Worm (Caenorhabditis elegans) whole organism, L1 larva: ENCODE data around the gene D1086.8.

Experiments
- F16B12.6 ChIP-seq: fragments of 150-350 bp; optimal IDR thresholded peaks from 2 replicates; lab custom pipeline; 2014; ENCODE audit warnings: missing biosample characterization, missing genetic modification characterization
- aly-2 ChIP-seq: fragments of 150-350 bp; optimal IDR thresholded peaks from 2 replicates; lab custom pipeline; 2014; ENCODE audit warnings: missing biosample characterization, missing genetic modification characterization
- ama-1 ChIP-seq: fragments of 150-350 bp; optimal IDR thresholded peaks from 2 replicates; lab custom pipeline; 2014
- ceh-8 ChIP-seq: fragments of 200-800 bp; sonication (Bioruptor generic); optimal IDR thresholded peaks from 2 replicates; lab custom pipeline; 2018; ENCODE audit warnings: mild to moderate bottlenecking, missing genetic modification characterization, moderate library complexity, missing compliant biosample characterization
- ceh-82 ChIP-seq, 3 experiments: fragments of 150-350 bp in 1 of 3; sonication (generic microtip) in 2 of 3; optimal IDR thresholded peaks; 2 replicates each; lab custom pipeline; 2014 to 2017; ENCODE audit warnings: missing biosample characterization in 3 of 3, missing genetic modification characterization in 3 of 3
- ces-1 ChIP-seq: fragments of 150-350 bp; optimal IDR thresholded peaks from 2 replicates; lab custom pipeline; 2014; ENCODE audit warnings: missing biosample characterization, missing genetic modification reagents, missing genetic modification characterization
- dpl-1 ChIP-seq, 3 experiments: fragments of 150-350 bp in 2 of 3; sonication (generic microtip) in 1 of 3; optimal IDR thresholded peaks; 2 replicates each; lab custom pipeline; 2014 to 2017; ENCODE audit warnings: missing biosample characterization in 3 of 3, missing genetic modification characterization in 3 of 3, missing genetic modification reagents in 3 of 3
- dsc-1 ChIP-seq: sonication (generic microtip); optimal IDR thresholded peaks from 2 replicates; lab custom pipeline; 2016; ENCODE audit warnings: mild to moderate bottlenecking, missing genetic modification characterization, missing compliant biosample characterization
- efl-1 ChIP-seq, 4 experiments: fragments of 150-350 bp; optimal IDR thresholded peaks in 3 of 4; peaks in 1 of 4; 1 replicate in 1 of 4; 2 replicates in 3 of 4; lab custom pipeline; 2014; ENCODE audit warnings: missing biosample characterization in 2 of 4, missing genetic modification characterization in 2 of 4, missing genetic modification reagents in 2 of 4
- elt-2 ChIP-seq: sonication (generic microtip); optimal IDR thresholded peaks from 2 replicates; lab custom pipeline; 2016; ENCODE audit warnings: missing genetic modification characterization, mild to moderate bottlenecking, inconsistent platforms, missing compliant biosample characterization, missing genetic modification reagents
- elt-3 ChIP-seq, 6 experiments: fragments of 150-350 bp in 1 of 6; sonication (generic microtip); optimal IDR thresholded peaks; 2 replicates each; lab custom pipeline; 2017 to 2018; ENCODE audit warnings: missing biosample characterization in 6 of 6, missing genetic modification characterization in 6 of 6, inconsistent platforms in 1 of 6
- fkh-4 ChIP-seq: sonication (generic microtip); optimal IDR thresholded peaks from 2 replicates; lab custom pipeline; 2016; ENCODE audit warnings: missing compliant biosample characterization, missing genetic modification characterization, borderline replicate concordance
- grh-1 ChIP-seq: fragments of 200-800 bp; sonication (Bioruptor generic); IDR thresholded peaks from 2 replicates; pipeline ENCODE4 v1.3.6; 2022; ENCODE audit warnings: missing genetic modification reagents, missing genetic modification characterization, missing compliant biosample characterization
- hlh-4 ChIP-seq: sonication (generic microtip); optimal IDR thresholded peaks from 2 replicates; lab custom pipeline; 2016; ENCODE audit warnings: mild to moderate bottlenecking, missing genetic modification characterization, missing compliant biosample characterization
- hpl-2 ChIP-seq: fragments of 150-350 bp; optimal IDR thresholded peaks from 2 replicates; lab custom pipeline; 2014; ENCODE audit warnings: missing biosample characterization, missing genetic modification reagents, missing genetic modification characterization
- jun-1 ChIP-seq: fragments of 150-350 bp; optimal IDR thresholded peaks from 2 replicates; lab custom pipeline; 2014; ENCODE audit warnings: missing biosample characterization, missing genetic modification reagents, missing genetic modification characterization
- lin-14 ChIP-seq: fragments of 200-800 bp; sonication (Bioruptor generic); optimal IDR thresholded peaks from 2 replicates; lab custom pipeline; 2018; ENCODE audit warnings: mild to moderate bottlenecking, missing genetic modification characterization, moderate library complexity, missing compliant biosample characterization
- lin-39 ChIP-seq: fragments of 150-350 bp; optimal IDR thresholded peaks from 2 replicates; lab custom pipeline; 2014; ENCODE audit warnings: missing biosample characterization, missing genetic modification reagents, missing genetic modification characterization
- lsy-2 ChIP-seq, 2 experiments: fragments of 150-350 bp; optimal IDR thresholded peaks; 2 replicates each; lab custom pipeline; 2014; ENCODE audit warnings: missing biosample characterization in 2 of 2, missing genetic modification characterization in 2 of 2
- mdl-1 ChIP-seq, 2 experiments: fragments of 150-350 bp; optimal IDR thresholded peaks; 2 replicates each; lab custom pipeline; 2014 to 2017; ENCODE audit warnings: missing biosample characterization in 2 of 2, missing genetic modification characterization in 2 of 2, inconsistent platforms in 1 of 2
- mep-1 ChIP-seq: fragments of 150-350 bp; optimal IDR thresholded peaks from 2 replicates; lab custom pipeline; 2014; ENCODE audit warnings: missing biosample characterization, missing genetic modification characterization
- nhr-11 ChIP-seq: fragments of 150-350 bp; optimal IDR thresholded peaks from 2 replicates; lab custom pipeline; 2014; ENCODE audit warnings: missing biosample characterization, missing genetic modification characterization
- nhr-19 ChIP-seq: fragments of 200-800 bp; sonication (Bioruptor generic); conservative IDR thresholded peaks from 2 replicates; pipeline ENCODE4 v1.3.6; 2022; ENCODE audit warnings: missing genetic modification characterization, missing compliant biosample characterization
- nhr-20 ChIP-seq: sonication (generic microtip); optimal IDR thresholded peaks from 2 replicates; lab custom pipeline; 2016; ENCODE audit warnings: mild to moderate bottlenecking, missing genetic modification characterization, missing compliant biosample characterization
- nhr-28 ChIP-seq: fragments of 150-350 bp; optimal IDR thresholded peaks from 2 replicates; lab custom pipeline; 2014; ENCODE audit warnings: missing biosample characterization, missing genetic modification characterization
- nhr-47 ChIP-seq: sonication (generic microtip); optimal IDR thresholded peaks from 2 replicates; lab custom pipeline; 2016; ENCODE audit warnings: mild to moderate bottlenecking, missing genetic modification characterization, moderate library complexity, missing compliant biosample characterization
- nhr-71 ChIP-seq: sonication (generic microtip); optimal IDR thresholded peaks from 2 replicates; lab custom pipeline; 2016; ENCODE audit warnings: mild to moderate bottlenecking, missing genetic modification characterization, moderate library complexity, missing compliant biosample characterization
- nhr-76 ChIP-seq: sonication (generic microtip); optimal IDR thresholded peaks from 2 replicates; lab custom pipeline; 2017; ENCODE audit warnings: missing biosample characterization, missing genetic modification characterization
- nhr-85 ChIP-seq: sonication (generic microtip); peaks from one replicate; lab custom pipeline; 2016; ENCODE audit warnings: missing genetic modification characterization, inconsistent platforms, missing compliant biosample characterization
- nhr-90 ChIP-seq: sonication (generic microtip); optimal IDR thresholded peaks from 2 replicates; lab custom pipeline; 2016; ENCODE audit warnings: mild to moderate bottlenecking, missing genetic modification characterization, missing compliant biosample characterization; ENCODE audit not compliant: poor library complexity
- pqm-1 ChIP-seq: sonication (generic microtip); optimal IDR thresholded peaks from 3 replicates; lab custom pipeline; 2017; ENCODE audit warnings: missing biosample characterization, missing genetic modification characterization
- rnt-1 ChIP-seq: sonication (generic microtip); optimal IDR thresholded peaks from 2 replicates; lab custom pipeline; 2016; ENCODE audit warnings: mild to moderate bottlenecking, missing genetic modification characterization, moderate library complexity, missing compliant biosample characterization
- snpc-4 ChIP-seq: fragments of 150-350 bp; optimal IDR thresholded peaks from 2 replicates; lab custom pipeline; 2014; ENCODE audit warnings: missing biosample characterization, missing genetic modification characterization
- snu-23 ChIP-seq: sonication (generic microtip); optimal IDR thresholded peaks from 2 replicates; lab custom pipeline; 2016; ENCODE audit warnings: missing genetic modification characterization, missing compliant biosample characterization
- sptf-1 ChIP-seq: fragments of 150-350 bp; optimal IDR thresholded peaks from 2 replicates; lab custom pipeline; 2014; ENCODE audit warnings: missing biosample characterization, missing genetic modification characterization
- swsn-7 ChIP-seq: sonication (generic microtip); optimal IDR thresholded peaks from 2 replicates; lab custom pipeline; 2016; ENCODE audit warnings: missing genetic modification characterization, missing compliant biosample characterization
- tbx-2 ChIP-seq: sonication (generic microtip); optimal IDR thresholded peaks from 2 replicates; lab custom pipeline; 2016; ENCODE audit warnings: missing genetic modification characterization, missing compliant biosample characterization
- tlp-1 ChIP-seq: fragments of 150-350 bp; optimal IDR thresholded peaks from 2 replicates; lab custom pipeline; 2014; ENCODE audit warnings: missing biosample characterization, missing genetic modification characterization
- unc-98 ChIP-seq: fragments of 200-800 bp; sonication (Bioruptor generic); IDR thresholded peaks from 2 replicates; pipeline ENCODE4 v1.3.6; 2022; ENCODE audit warnings: missing genetic modification characterization, missing compliant biosample characterization
- xbp-1 ChIP-seq: sonication (generic microtip); optimal IDR thresholded peaks from 2 replicates; lab custom pipeline; 2016; ENCODE audit warnings: missing genetic modification characterization, missing compliant biosample characterization
- zag-1 ChIP-seq: fragments of 150-350 bp; optimal IDR thresholded peaks from 2 replicates; lab custom pipeline; 2014; ENCODE audit warnings: missing biosample characterization, missing genetic modification characterization
- ztf-4 ChIP-seq: fragments of 150-350 bp; optimal IDR thresholded peaks from 2 replicates; lab custom pipeline; 2014; ENCODE audit warnings: missing biosample characterization, missing genetic modification characterization

The D1086.8 gene

DNA sequence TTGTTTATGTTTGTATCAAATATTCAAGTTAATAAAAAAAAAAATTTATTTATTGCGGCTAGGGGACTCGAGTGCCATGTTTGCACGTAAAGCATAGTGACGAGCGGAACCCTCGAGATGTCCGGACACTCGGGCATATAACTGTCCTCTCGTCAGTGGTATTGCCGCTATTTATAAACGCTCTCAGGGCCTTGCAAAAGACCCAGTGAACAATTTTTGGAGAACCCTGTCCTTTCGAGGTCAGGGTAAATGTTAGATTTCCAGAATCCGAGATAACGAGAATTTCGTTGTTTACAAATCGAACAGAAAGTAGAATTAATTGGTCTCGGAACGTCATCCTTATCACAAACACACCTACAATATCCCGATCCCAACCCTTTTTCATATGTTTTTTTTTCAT, 1.5 kb upstream of the D1086.8 start, which contains the start of gene D1086.3:
TSS of gene D1086.3 (plus strand) at position 390 of the 400 bp plus-strand sequence.
- TF ChIP-seq ceh-82 (tag; optimal IDR thresholded peaks at IDR 0.05; lab: Kevin White, UChicago) (no peak), lin-39 (tag; lab: Kevin White, UChicago) (peak; percentile 75), dsc-1 (tag; lab: Kevin White, UChicago) (peak; percentile 47), elt-3 (tag; optimal IDR thresholded peaks at IDR 0.05; lab: Kevin White, UChicago) (peak in 1 of 6 experiments; percentile 7), nhr-71 (tag; lab: Kevin White, UChicago) (peak; percentile 82), tlp-1 (no peak), jun-1 (tag; lab: Kevin White, UChicago) (no peak), elt-2 (tag; lab: Kevin White, UChicago) (peak; percentile 55), F16B12.6 (tag; lab: Kevin White, UChicago) (no peak), xbp-1 (tag; lab: Kevin White, UChicago) (peak; percentile 27), lsy-2 (tag; optimal IDR thresholded peaks at IDR 0.05; lab: Kevin White, UChicago) (peak in 1 of 2 experiments; percentile 42), nhr-19 (GFP tag; lab: Robert Waterston, UW) (peak; percentile 80), rnt-1 (tag; lab: Kevin White, UChicago) (peak; percentile 82), nhr-76 (tag; lab: Kevin White, UChicago) (no peak), snpc-4 (tag; lab: Kevin White, UChicago) (peak; percentile 98), snu-23 (GFP tag; lab: Kevin White, UChicago) (peak; percentile 48), ama-1 (lab: Kevin White, UChicago) (peak; percentile 70), nhr-28 (tag; lab: Kevin White, UChicago) (no peak), nhr-47 (tag; lab: Kevin White, UChicago) (peak; percentile 72), tbx-2 (peak; percentile 31), ceh-8 (no peak), efl-1 (optimal IDR thresholded peaks at IDR 0.05; lab: Kevin White, UChicago) (peak; percentile 17 to 47), efl-1 (GFP tag; optimal IDR thresholded peaks at IDR 0.05 in 1 of 2; lab: Kevin White, UChicago) (peak in 1 of 2 experiments; percentile 92), aly-2 (tag; lab: Kevin White, UChicago) (peak; percentile 37), unc-98 (GFP tag; lab: Robert Waterston, UW) (no peak), mep-1 (tag; lab: Kevin White, UChicago) (peak; percentile 4), grh-1 (GFP tag; lab: Robert Waterston, UW) (peak; percentile 53; the same call in 1 of the 2 replicates), pqm-1 (tag; lab: Kevin White, UChicago) (no peak), lin-14 (peak; percentile 4), hpl-2 (GFP tag; lab: Kevin White, UChicago) (no peak), swsn-7 (tag; lab: Kevin White, UChicago) (peak; percentile 65), nhr-20 (peak; percentile 51), nhr-90 (tag; lab: Kevin White, UChicago) (peak; percentile 82), nhr-85 (tag; lab: Kevin White, UChicago) (peak; percentile 87)

DNA sequence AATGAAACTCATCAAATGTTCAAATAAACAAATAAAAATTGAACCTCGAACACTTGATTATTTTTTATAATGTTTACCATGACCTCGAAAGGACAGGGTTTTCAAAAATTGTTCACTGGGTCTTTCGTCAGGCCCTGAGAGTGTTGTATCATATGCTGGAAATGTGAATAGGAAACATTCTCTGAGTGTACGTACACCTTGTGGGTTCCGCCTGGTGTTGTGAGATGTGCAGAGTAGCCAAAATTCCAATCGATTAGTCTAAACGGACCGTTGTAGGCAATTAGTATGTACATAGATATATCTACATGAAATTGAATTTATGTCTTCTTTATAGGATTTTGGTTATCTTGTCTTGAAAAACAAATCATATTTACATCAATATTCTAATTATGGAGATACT, 641 bp downstream of the D1086.8 start:
- TF ChIP-seq nhr-90 (tag; lab: Kevin White, UChicago) (no peak), sptf-1 (tag; lab: Kevin White, UChicago) (no peak), mdl-1 (tag; optimal IDR thresholded peaks at IDR 0.05; lab: Kevin White, UChicago) (no peak), hlh-4 (tag; lab: Kevin White, UChicago) (no peak), grh-1 (GFP tag; lab: Robert Waterston, UW) (no peak), dpl-1 (GFP tag; optimal IDR thresholded peaks at IDR 0.05; lab: Kevin White, UChicago) (no peak), lin-14 (no peak), nhr-11 (no peak), zag-1 (no peak), ces-1 (GFP tag; lab: Kevin White, UChicago) (no peak), elt-2 (tag; lab: Kevin White, UChicago) (no peak), ztf-4 (tag; lab: Kevin White, UChicago) (no peak), fkh-4 (tag; lab: Kevin White, UChicago) (no peak)
- TF ChIP-seq, all 84 proteins: peak for 0
